Worm (Caenorhabditis elegans) whole organism, L2 larva: ENCODE results near the gene Y54G2A.40.
A peak's percentile ranks its signal among the peaks of the same experiment; 100 is the strongest.

Experiments
- C34F6.9 ChIP-seq: fragments of 150-350 bp; optimal IDR thresholded peaks from 2 replicates; lab custom pipeline; 2014; ENCODE audit warnings: missing biosample characterization, missing genetic modification characterization
- F13H6.1 ChIP-seq: sonication (generic microtip); optimal IDR thresholded peaks from 2 replicates; lab custom pipeline; 2016; ENCODE audit warnings: missing genetic modification characterization, missing compliant biosample characterization
- R02D3.7 ChIP-seq: fragments of 150-350 bp; optimal IDR thresholded peaks from 2 replicates; lab custom pipeline; 2014; ENCODE audit warnings: missing biosample characterization, missing genetic modification characterization
- Y55F3AM.14 ChIP-seq: fragments of 200-800 bp; sonication (Bioruptor generic); optimal IDR thresholded peaks from 2 replicates; lab custom pipeline; 2018; ENCODE audit warnings: mild to moderate bottlenecking, missing genetic modification characterization, missing compliant biosample characterization
- alr-1 ChIP-seq: fragments of 150-350 bp; optimal IDR thresholded peaks from 2 replicates; lab custom pipeline; 2014; ENCODE audit warnings: missing biosample characterization, missing genetic modification characterization
- aly-2 ChIP-seq: fragments of 150-350 bp; optimal IDR thresholded peaks from 2 replicates; lab custom pipeline; 2014; ENCODE audit warnings: missing biosample characterization, missing genetic modification characterization
- ama-1 ChIP-seq: fragments of 150-350 bp; optimal IDR thresholded peaks from 2 replicates; lab custom pipeline; 2018; ENCODE audit warnings: inconsistent platforms
- blmp-1 ChIP-seq: sonication (generic microtip); optimal IDR thresholded peaks from 2 replicates; lab custom pipeline; 2017; ENCODE audit warnings: missing genetic modification characterization, mild to moderate bottlenecking, missing compliant biosample characterization, antibody characterized with exemption, moderate library complexity; ENCODE audit not compliant: insufficient read depth
- ceh-16 ChIP-seq: fragments of 150-350 bp; optimal IDR thresholded peaks from 2 replicates; lab custom pipeline; 2014; ENCODE audit warnings: missing biosample characterization, missing genetic modification characterization
- ceh-82 ChIP-seq: fragments of 150-350 bp; optimal IDR thresholded peaks from 2 replicates; lab custom pipeline; 2014; ENCODE audit warnings: missing biosample characterization, missing genetic modification characterization
- crh-2 ChIP-seq: sonication (generic microtip); optimal IDR thresholded peaks from 2 replicates; lab custom pipeline; 2017; ENCODE audit warnings: missing biosample characterization, missing genetic modification characterization
- egl-27 ChIP-seq: sonication (generic microtip); optimal IDR thresholded peaks from 3 replicates; lab custom pipeline; 2017; ENCODE audit warnings: missing biosample characterization, missing genetic modification reagents, missing genetic modification characterization
- elt-1 ChIP-seq: fragments of 150-350 bp; optimal IDR thresholded peaks from 2 replicates; lab custom pipeline; 2014; ENCODE audit warnings: missing biosample characterization, missing genetic modification characterization
- elt-3 ChIP-seq: sonication (generic microtip); optimal IDR thresholded peaks from 2 replicates; lab custom pipeline; 2017; ENCODE audit warnings: missing biosample characterization, missing genetic modification characterization
- lin-13 ChIP-seq: fragments of 150-350 bp; optimal IDR thresholded peaks from 2 replicates; lab custom pipeline; 2014; ENCODE audit warnings: missing biosample characterization, missing genetic modification reagents, missing genetic modification characterization
- lsy-2 ChIP-seq, 2 experiments: fragments of 150-350 bp in 1 of 2; sonication (generic microtip) in 1 of 2; optimal IDR thresholded peaks; 2 replicates each; lab custom pipeline; 2014 to 2017; ENCODE audit warnings: missing biosample characterization in 2 of 2, missing genetic modification characterization in 2 of 2
- mbf-1 ChIP-seq: sonication (generic microtip); optimal IDR thresholded peaks from 2 replicates; lab custom pipeline; 2017; ENCODE audit warnings: missing biosample characterization, missing genetic modification characterization
- mdl-1 ChIP-seq, 2 experiments: fragments of 150-350 bp in 1 of 2; sonication (generic microtip) in 1 of 2; optimal IDR thresholded peaks; 2 replicates each; lab custom pipeline; 2017; ENCODE audit warnings: missing biosample characterization in 2 of 2, missing genetic modification characterization in 2 of 2
- nhr-10 ChIP-seq: sonication (generic microtip); optimal IDR thresholded peaks from 2 replicates; lab custom pipeline; 2017; ENCODE audit warnings: missing biosample characterization, missing genetic modification characterization
- nhr-11 ChIP-seq: fragments of 150-350 bp; optimal IDR thresholded peaks from 2 replicates; lab custom pipeline; 2014; ENCODE audit warnings: missing biosample characterization, missing genetic modification characterization
- nhr-129 ChIP-seq: fragments of 150-350 bp; optimal IDR thresholded peaks from 2 replicates; lab custom pipeline; 2014; ENCODE audit warnings: missing biosample characterization, missing genetic modification characterization
- nhr-21 ChIP-seq: fragments of 150-350 bp; optimal IDR thresholded peaks from 2 replicates; lab custom pipeline; 2014; ENCODE audit warnings: missing biosample characterization, missing genetic modification characterization
- nhr-23 ChIP-seq: fragments of 150-350 bp; optimal IDR thresholded peaks from 2 replicates; lab custom pipeline; 2014; ENCODE audit warnings: missing biosample characterization, missing genetic modification reagents, missing genetic modification characterization
- nhr-25 ChIP-seq: fragments of 150-350 bp; sonication (generic microtip); optimal IDR thresholded peaks from 3 replicates; lab custom pipeline; 2014; ENCODE audit warnings: missing biosample characterization, missing genetic modification characterization
- nhr-6 ChIP-seq: fragments of 150-350 bp; optimal IDR thresholded peaks from 2 replicates; lab custom pipeline; 2014; ENCODE audit warnings: missing biosample characterization, missing genetic modification characterization
- nhr-77 ChIP-seq: fragments of 150-350 bp; optimal IDR thresholded peaks from 2 replicates; lab custom pipeline; 2014; ENCODE audit warnings: missing biosample characterization, missing genetic modification characterization
- peb-1 ChIP-seq: fragments of 150-350 bp; optimal IDR thresholded peaks from 2 replicates; lab custom pipeline; 2014; ENCODE audit warnings: missing biosample characterization, missing genetic modification characterization
- sem-4 ChIP-seq: fragments of 150-350 bp; optimal IDR thresholded peaks from 2 replicates; lab custom pipeline; 2014; ENCODE audit warnings: missing biosample characterization, missing genetic modification reagents, missing genetic modification characterization
- skn-1 ChIP-seq: sonication (generic microtip); optimal IDR thresholded peaks from 2 replicates; lab custom pipeline; 2017; ENCODE audit warnings: missing biosample characterization, missing genetic modification characterization
- sma-9 ChIP-seq, 2 experiments: fragments of 150-350 bp in 1 of 2; sonication (generic microtip) in 1 of 2; optimal IDR thresholded peaks; 2 replicates each; lab custom pipeline; 2014 to 2016; ENCODE audit warnings: missing genetic modification characterization in 2 of 2, mild to moderate bottlenecking in 1 of 2, missing biosample characterization in 1 of 2, missing compliant biosample characterization in 1 of 2, missing genetic modification reagents in 1 of 2, moderate library complexity in 1 of 2
- snpc-4 ChIP-seq: fragments of 150-350 bp; optimal IDR thresholded peaks from 2 replicates; lab custom pipeline; 2014; ENCODE audit warnings: missing biosample characterization, missing genetic modification characterization
- unc-55 ChIP-seq: fragments of 150-350 bp; sonication (generic microtip); optimal IDR thresholded peaks from 3 replicates; lab custom pipeline; 2014; ENCODE audit warnings: missing biosample characterization, missing genetic modification reagents, missing genetic modification characterization
- unc-62 ChIP-seq: fragments of 150-350 bp; optimal IDR thresholded peaks from 2 replicates; lab custom pipeline; 2014; ENCODE audit warnings: missing biosample characterization, missing genetic modification reagents, missing genetic modification characterization
- zag-1 ChIP-seq: fragments of 150-350 bp; optimal IDR thresholded peaks from 2 replicates; lab custom pipeline; 2014; ENCODE audit warnings: missing biosample characterization, missing genetic modification characterization
- ztf-4 ChIP-seq: fragments of 150-350 bp; optimal IDR thresholded peaks from 2 replicates; lab custom pipeline; 2014; ENCODE audit warnings: missing biosample characterization, missing genetic modification characterization

Y54G2A.40 gene

DNA sequence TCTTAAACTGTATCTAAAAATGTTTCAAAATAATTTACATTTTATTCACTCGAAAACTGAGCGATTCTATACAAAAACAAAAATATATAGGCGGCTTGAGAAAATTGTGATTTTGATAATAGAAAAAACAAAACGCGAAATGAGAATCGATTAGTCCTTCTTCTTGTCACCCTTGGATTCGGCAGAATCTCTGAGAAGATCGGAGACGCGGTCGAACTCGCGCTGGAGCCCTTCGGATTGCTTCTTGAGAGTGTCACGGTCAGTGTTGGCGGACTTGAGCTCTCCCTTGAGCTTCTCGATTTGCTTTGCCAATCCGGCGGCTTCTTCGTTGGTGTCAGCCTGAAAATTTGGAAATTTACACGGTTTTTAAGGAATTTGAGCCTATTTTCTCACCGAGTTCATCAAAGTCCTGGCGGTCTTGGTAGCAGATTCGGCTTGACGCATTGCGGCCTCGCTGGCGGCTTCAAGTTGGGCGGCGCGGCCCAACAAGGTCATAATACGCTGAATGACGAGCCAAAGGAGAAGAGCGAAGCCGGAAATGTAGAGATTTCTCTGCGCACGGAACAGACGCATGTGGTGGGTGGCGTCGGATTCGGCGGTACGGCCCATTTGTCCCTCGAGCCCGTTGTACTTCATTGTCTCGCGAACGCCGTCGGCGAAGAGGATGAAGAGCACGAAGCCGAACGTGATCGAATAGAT lies 45.4 kb downstream of the Y54G2A.40 start:
- no peak for TF ChIP-seq F13H6.1
- no peak for TF ChIP-seq ceh-82
- no peak for TF ChIP-seq nhr-129
- no peak for TF ChIP-seq ceh-16 (tag; lab: Kevin White, UChicago)
- no peak for TF ChIP-seq egl-27 (tag; lab: Kevin White, UChicago)
- no peak for TF ChIP-seq sem-4 (tag; lab: Kevin White, UChicago)
- no peak for TF ChIP-seq nhr-21
- no peak for TF ChIP-seq peb-1 (tag; lab: Kevin White, UChicago)
- no peak for TF ChIP-seq skn-1 (tag; lab: Kevin White, UChicago)
- no peak for TF ChIP-seq unc-55 (GFP tag; lab: Kevin White, UChicago)
- TF ChIP-seq aly-2 (tag; lab: Kevin White, UChicago), result no peak
- TF ChIP-seq zag-1 (tag; lab: Kevin White, UChicago), result no peak
- TF ChIP-seq Y55F3AM.14 (GFP tag; lab: Kevin White, UChicago), result no peak
- no peak for TF ChIP-seq ztf-4 (tag; lab: Kevin White, UChicago)
- TF ChIP-seq R02D3.7, result no peak
- no peak for TF ChIP-seq sma-9 (GFP tag; optimal IDR thresholded peaks at IDR 0.05; lab: Kevin White, UChicago)
- TF ChIP-seq sma-9 (tag; optimal IDR thresholded peaks at IDR 0.05; lab: Kevin White, UChicago), result no peak
- no peak for TF ChIP-seq nhr-23 (tag; lab: Kevin White, UChicago)
- TF ChIP-seq ama-1, result no peak
- no peak for TF ChIP-seq elt-3 (tag; lab: Kevin White, UChicago)
- no peak for TF ChIP-seq nhr-77 (tag; lab: Kevin White, UChicago)

DNA sequence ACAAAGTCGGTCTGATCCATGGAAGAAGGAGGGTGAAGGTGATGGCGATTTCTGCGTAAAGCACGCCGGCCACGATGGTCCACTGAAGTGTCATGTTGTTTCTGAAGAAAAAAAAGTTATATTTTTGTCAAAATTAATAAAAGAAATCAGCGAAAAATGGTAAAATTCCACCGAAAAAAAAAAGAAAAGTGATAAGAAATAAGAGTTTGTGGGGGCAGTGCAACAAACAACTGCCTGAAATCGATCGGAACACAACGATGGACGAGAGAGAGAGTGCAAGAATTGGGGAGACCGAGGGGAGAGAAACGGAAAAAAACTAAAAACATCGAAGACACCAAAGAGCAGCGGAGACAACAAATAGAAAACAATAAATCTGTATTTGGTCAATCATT lies 46.1 kb downstream of the Y54G2A.40 start, which contains the start of gene Y54G2A.18:
Y54G2A.18 (minus strand) TSS at position 101 of the 392 bp plus-strand sequence.
- no peak for TF ChIP-seq lsy-2 (tag; optimal IDR thresholded peaks at IDR 0.05; lab: Kevin White, UChicago)
- no peak for TF ChIP-seq mdl-1 (tag; optimal IDR thresholded peaks at IDR 0.05; lab: Kevin White, UChicago)
- no peak for TF ChIP-seq nhr-25
- no peak for TF ChIP-seq crh-2 (tag; lab: Kevin White, UChicago)
- no peak for TF ChIP-seq snpc-4 (tag; lab: Kevin White, UChicago)
- TF ChIP-seq C34F6.9 (tag; lab: Kevin White, UChicago), result peak; percentile 15
- no peak for TF ChIP-seq nhr-77 (tag; lab: Kevin White, UChicago)
- TF ChIP-seq skn-1 (tag; lab: Kevin White, UChicago), result no peak
- TF ChIP-seq nhr-11 (tag; lab: Kevin White, UChicago), result no peak

DNA sequence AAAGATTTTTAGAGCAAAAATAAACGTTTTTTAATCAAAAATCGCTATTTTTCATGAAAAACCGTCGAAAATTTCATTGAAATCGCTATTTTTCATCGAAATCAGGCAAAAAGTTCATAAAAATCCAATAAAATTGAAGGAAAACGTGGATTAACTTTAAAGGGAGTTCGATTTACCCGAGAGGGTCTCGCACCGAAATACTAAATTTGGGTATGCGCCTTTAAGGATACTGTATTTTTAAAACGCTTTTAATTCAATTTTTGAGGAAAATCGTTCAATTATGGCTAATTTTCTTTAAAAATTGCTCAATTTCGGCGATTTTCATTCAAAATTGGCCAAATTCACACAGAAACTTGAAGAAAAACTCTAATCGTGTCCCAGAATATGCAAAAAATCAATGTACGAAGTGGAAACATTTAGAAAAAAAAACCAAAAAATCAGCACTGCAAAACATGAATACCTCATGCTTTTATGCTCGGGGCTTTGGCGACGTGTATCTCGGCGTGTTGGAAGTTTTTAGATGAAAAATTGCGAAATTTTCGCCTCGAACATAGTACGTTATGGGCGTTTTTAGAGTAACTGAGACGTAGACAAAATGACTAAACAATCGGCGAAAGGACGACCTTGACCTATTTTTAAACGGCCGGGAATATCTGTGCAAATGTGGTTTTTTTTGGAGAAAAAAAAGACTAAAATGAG lies 46.7 kb downstream of the Y54G2A.40 start:
- TF ChIP-seq C34F6.9 (tag; lab: Kevin White, UChicago) (no peak), mbf-1 (tag; lab: Kevin White, UChicago) (no peak), alr-1 (tag; lab: Kevin White, UChicago) (no peak), lin-13 (GFP tag; lab: Kevin White, UChicago) (no peak), mdl-1 (tag; optimal IDR thresholded peaks at IDR 0.05; lab: Kevin White, UChicago) (no peak), blmp-1 (tag; lab: Kevin White, UChicago) (no peak)

DNA sequence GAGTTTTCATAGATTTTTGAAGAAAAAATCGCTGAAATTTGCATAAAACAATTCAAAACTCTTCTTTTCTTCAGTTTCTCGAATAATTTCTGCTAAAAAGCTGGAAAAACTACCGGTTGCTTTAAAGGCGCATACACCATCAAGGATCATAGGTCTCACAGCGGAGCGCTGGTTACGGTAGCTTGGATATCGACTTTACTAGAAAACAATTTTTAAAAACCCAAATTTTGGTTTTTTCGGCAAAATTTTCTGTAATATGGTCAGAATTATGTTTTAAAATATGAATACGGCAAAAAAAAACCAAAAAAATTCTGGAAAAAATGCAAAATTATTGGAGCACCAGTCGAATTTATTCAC lies 47.2 kb downstream of the Y54G2A.40 start:
- no peak for TF ChIP-seq elt-1 (tag; lab: Kevin White, UChicago)
- no peak for TF ChIP-seq zag-1 (tag; lab: Kevin White, UChicago)
- no peak for TF ChIP-seq mbf-1 (tag; lab: Kevin White, UChicago)
- no peak for TF ChIP-seq nhr-25
- TF ChIP-seq skn-1 (tag; lab: Kevin White, UChicago), result no peak
- no peak for TF ChIP-seq unc-62 (GFP tag; lab: Kevin White, UChicago)
- no peak for TF ChIP-seq nhr-10 (tag; lab: Kevin White, UChicago)
- no peak for TF ChIP-seq mdl-1 (tag; optimal IDR thresholded peaks at IDR 0.05; lab: Kevin White, UChicago)
- TF ChIP-seq nhr-6 (tag; lab: Kevin White, UChicago), result no peak
- TF ChIP-seq lin-13 (GFP tag; lab: Kevin White, UChicago), result no peak
